Fruit fly (Drosophila melanogaster) whole organism, wandering third instar larva: ENCODE data around the gene CG45012.

Experiments used
- Dfd ChIP-seq: fragments of >200 bp; optimal IDR thresholded peaks from 2 replicates; lab custom pipeline; 2017; ENCODE audit warnings: missing biosample characterization, missing genetic modification characterization
- Hr78 ChIP-seq: fragments of >200 bp; optimal IDR thresholded peaks from 2 replicates; lab custom pipeline; 2017; ENCODE audit warnings: missing biosample characterization, missing genetic modification characterization
- h ChIP-seq: fragments of 200-800 bp; sonication (Bioruptor generic); optimal IDR thresholded peaks from 3 replicates; lab custom pipeline; 2016; ENCODE audit warnings: missing biosample characterization, mild to moderate bottlenecking, missing genetic modification characterization
- pan ChIP-seq: fragments of >200 bp; optimal IDR thresholded peaks from 2 replicates; lab custom pipeline; 2017
- psq ChIP-seq: fragments of 200-800 bp; sonication (Bioruptor generic); optimal IDR thresholded peaks from 3 replicates; lab custom pipeline; 2017; ENCODE audit warnings: missing biosample characterization, mild to moderate bottlenecking, missing genetic modification characterization, moderate library complexity
- sv ChIP-seq: fragments of 200-800 bp; sonication (Bioruptor generic); optimal IDR thresholded peaks from 3 replicates; lab custom pipeline; 2016; ENCODE audit warnings: missing biosample characterization, missing genetic modification characterization

DNA sequence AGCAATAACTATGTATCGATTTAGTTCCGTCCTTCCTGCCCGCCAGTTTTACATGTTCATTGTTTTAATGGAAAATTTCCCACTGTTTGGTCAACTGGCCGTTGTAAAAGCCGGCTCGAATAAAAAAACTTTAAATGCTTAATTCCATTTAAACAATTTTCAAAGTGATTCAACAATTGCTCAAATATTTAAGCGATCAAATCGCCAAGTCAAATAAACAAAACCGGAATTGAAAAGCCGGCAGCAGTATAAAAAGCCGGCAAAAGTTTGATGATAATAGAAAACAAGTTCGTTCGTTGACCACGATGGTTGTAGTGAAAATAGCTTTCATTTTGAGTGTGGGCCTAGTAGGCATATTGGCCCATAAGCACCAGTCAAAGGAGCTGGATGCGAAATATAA, 12.5 kb downstream of the CG45012 start, which contains the start of gene Mal-B1:
- no peak for TF ChIP-seq sv (GFP tag; lab: Kevin White, UChicago)
- TF ChIP-seq Dfd: no peak
- no peak for TF ChIP-seq pan (lab: Kevin White, UChicago)
- TF ChIP-seq h (GFP tag; lab: Kevin White, UChicago): no peak
- TF ChIP-seq Hr78 (GFP tag; lab: Kevin White, UChicago): no peak
- no peak for TF ChIP-seq psq (GFP tag; lab: Kevin White, UChicago)
